Worm (Caenorhabditis elegans) whole organism, mixed stage, embryonic: ENCODE data around the gene ZK1307.1.

Experiments
- M03D4.4 ChIP-seq: sonication (generic microtip); optimal IDR thresholded peaks from 2 replicates; lab custom pipeline; 2017; ENCODE audit warnings: mild to moderate bottlenecking, missing genetic modification characterization, missing compliant biosample characterization
- bed-3 ChIP-seq: fragments of 200-800 bp; sonication (Bioruptor generic); optimal IDR thresholded peaks from 3 replicates; lab custom pipeline; 2018; ENCODE audit warnings: mild to moderate bottlenecking, missing genetic modification characterization, moderate library complexity, missing compliant biosample characterization
- blmp-1 ChIP-seq: fragments of 150-350 bp; optimal IDR thresholded peaks from 2 replicates; lab custom pipeline; 2014; ENCODE audit warnings: missing biosample characterization, missing genetic modification characterization
- ceh-39 ChIP-seq: fragments of 150-350 bp; optimal IDR thresholded peaks from 2 replicates; lab custom pipeline; 2014; ENCODE audit warnings: missing biosample characterization, missing genetic modification characterization
- ceh-43 ChIP-seq: fragments of 200-800 bp; sonication (Bioruptor generic); optimal IDR thresholded peaks from 2 replicates; lab custom pipeline; 2018; ENCODE audit warnings: mild to moderate bottlenecking, missing genetic modification characterization, moderate library complexity, missing compliant biosample characterization
- ceh-83 ChIP-seq: fragments of 200-800 bp; sonication (Bioruptor generic); optimal IDR thresholded peaks from 2 replicates; lab custom pipeline; 2018; ENCODE audit warnings: mild to moderate bottlenecking, missing genetic modification characterization, missing compliant biosample characterization
- ces-1 ChIP-seq: fragments of 150-350 bp; optimal IDR thresholded peaks from 2 replicates; lab custom pipeline; 2014; ENCODE audit warnings: missing biosample characterization, missing genetic modification reagents, missing genetic modification characterization
- cnd-1 ChIP-seq: fragments of 200-800 bp; sonication (Bioruptor generic); optimal IDR thresholded peaks from 2 replicates; lab custom pipeline; 2018; ENCODE audit warnings: mild to moderate bottlenecking, missing genetic modification characterization, missing compliant biosample characterization
- elt-3 ChIP-seq: fragments of 150-350 bp; optimal IDR thresholded peaks from 2 replicates; lab custom pipeline; 2014; ENCODE audit warnings: missing biosample characterization, missing genetic modification characterization
- flh-1 ChIP-seq: fragments of 200-800 bp; sonication (Bioruptor generic); optimal IDR thresholded peaks from 2 replicates; lab custom pipeline; 2018; ENCODE audit warnings: mild to moderate bottlenecking, missing genetic modification characterization, moderate library complexity, missing compliant biosample characterization
- ham-2 ChIP-seq: fragments of 200-800 bp; sonication (Bioruptor generic); optimal IDR thresholded peaks from 2 replicates; lab custom pipeline; 2018; ENCODE audit warnings: mild to moderate bottlenecking, missing genetic modification characterization, missing compliant biosample characterization
- hlh-1 ChIP-seq: fragments of 150-350 bp; optimal IDR thresholded peaks from 2 replicates; lab custom pipeline; 2014; ENCODE audit warnings: missing biosample characterization, missing genetic modification reagents, missing genetic modification characterization
- lin-13 ChIP-seq: fragments of 150-350 bp; optimal IDR thresholded peaks from 2 replicates; lab custom pipeline; 2014; ENCODE audit warnings: missing biosample characterization, missing genetic modification characterization
- lsy-2 ChIP-seq: fragments of 150-350 bp; optimal IDR thresholded peaks from 2 replicates; lab custom pipeline; 2014; ENCODE audit warnings: missing biosample characterization, missing genetic modification characterization
- mab-5 ChIP-seq: fragments of 150-350 bp; optimal IDR thresholded peaks from 2 replicates; lab custom pipeline; 2014; ENCODE audit warnings: missing biosample characterization, missing genetic modification characterization
- mep-1 ChIP-seq: fragments of 150-350 bp; optimal IDR thresholded peaks from 2 replicates; lab custom pipeline; 2017; ENCODE audit warnings: missing biosample characterization, missing genetic modification reagents, missing genetic modification characterization, inconsistent platforms
- nhr-12 ChIP-seq: fragments of 150-350 bp; optimal IDR thresholded peaks from 2 replicates; lab custom pipeline; 2014; ENCODE audit warnings: missing biosample characterization, missing genetic modification characterization
- nhr-2 ChIP-seq: fragments of 150-350 bp; optimal IDR thresholded peaks from 2 replicates; lab custom pipeline; 2014; ENCODE audit warnings: missing biosample characterization, missing genetic modification characterization
- nhr-237 ChIP-seq: fragments of 150-350 bp; optimal IDR thresholded peaks from 2 replicates; lab custom pipeline; 2014; ENCODE audit warnings: missing biosample characterization, missing genetic modification characterization
- nhr-28 ChIP-seq: fragments of 150-350 bp; optimal IDR thresholded peaks from 2 replicates; lab custom pipeline; 2014; ENCODE audit warnings: missing biosample characterization, missing genetic modification characterization
- nhr-76 ChIP-seq: sonication (generic microtip); optimal IDR thresholded peaks from 2 replicates; lab custom pipeline; 2017; ENCODE audit warnings: missing biosample characterization, missing genetic modification characterization
- pha-4 ChIP-seq: fragments of 150-350 bp; optimal IDR thresholded peaks from 2 replicates; lab custom pipeline; 2018; ENCODE audit warnings: missing biosample characterization, missing genetic modification reagents, missing genetic modification characterization
- sem-2 ChIP-seq: fragments of 200-800 bp; sonication (Bioruptor generic); optimal IDR thresholded peaks from 2 replicates; lab custom pipeline; 2018; ENCODE audit warnings: mild to moderate bottlenecking, missing genetic modification characterization, missing compliant biosample characterization
- snpc-4 ChIP-seq: fragments of 150-350 bp; optimal IDR thresholded peaks from 2 replicates; lab custom pipeline; 2014; ENCODE audit warnings: missing biosample characterization, missing genetic modification characterization
- sptf-1 ChIP-seq: sonication (generic microtip); optimal IDR thresholded peaks from 2 replicates; lab custom pipeline; 2017; ENCODE audit warnings: mild to moderate bottlenecking, missing genetic modification characterization, moderate library complexity, missing compliant biosample characterization
- tbx-8 ChIP-seq: fragments of 200-800 bp; sonication (Bioruptor generic); optimal IDR thresholded peaks from 2 replicates; lab custom pipeline; 2018; ENCODE audit warnings: mild to moderate bottlenecking, missing genetic modification characterization, moderate library complexity, missing compliant biosample characterization
- unc-120 ChIP-seq: sonication (generic microtip); optimal IDR thresholded peaks from 2 replicates; lab custom pipeline; 2017; ENCODE audit warnings: missing genetic modification characterization, missing compliant biosample characterization; ENCODE audit not compliant: poor library complexity, severe bottlenecking
- unc-39 ChIP-seq: fragments of 150-350 bp; optimal IDR thresholded peaks from 2 replicates; lab custom pipeline; 2014; ENCODE audit warnings: missing biosample characterization, missing genetic modification characterization
- unc-62 ChIP-seq: fragments of 150-350 bp; optimal IDR thresholded peaks from 2 replicates; lab custom pipeline; 2014; ENCODE audit warnings: missing biosample characterization, missing genetic modification reagents, missing genetic modification characterization
- ztf-11 ChIP-seq: fragments of 150-350 bp; optimal IDR thresholded peaks from 2 replicates; lab custom pipeline; 2014; ENCODE audit warnings: missing biosample characterization, missing genetic modification characterization

The ZK1307.1 gene

ce11 chrII:9617039-9617901 is 38.1 kb downstream of the ZK1307.1 start, which contains the start of gene hal-3:
Gene hal-3 (minus strand): TSS chrII:9617125.
- no peak for TF ChIP-seq tbx-8 (GFP tag; lab: Kevin White, UChicago)
- TF ChIP-seq elt-3, result no peak
- TF ChIP-seq pha-4 (tag; lab: Kevin White, UChicago), result no peak
- no peak for TF ChIP-seq lsy-2
- TF ChIP-seq sptf-1 (tag; lab: Kevin White, UChicago), result peak; percentile 2

- no peak for TF ChIP-seq tbx-8 (GFP tag; lab: Kevin White, UChicago)
- TF ChIP-seq hlh-1 (tag; lab: Kevin White, UChicago), result no peak
- no peak for TF ChIP-seq ces-1
- no peak for TF ChIP-seq sptf-1 (tag; lab: Kevin White, UChicago)
- TF ChIP-seq, all 35 proteins: peak for 0
Measured at ce11 chrII:9614728-9615127, 40.7 kb downstream of the ZK1307.1 start, which contains the start of gene hlh-6. Gene hlh-6 (minus strand): TSS chrII:9614828.

- TF ChIP-seq nhr-237 (tag; lab: Kevin White, UChicago) (no peak), ham-2 (GFP tag; lab: Kevin White, UChicago) (no peak), hlh-1 (tag; lab: Kevin White, UChicago) (no peak), unc-39 (no peak), nhr-2 (no peak), ztf-11 (tag; lab: Kevin White, UChicago) (no peak), blmp-1 (tag; lab: Kevin White, UChicago) (no peak), mab-5 (tag; lab: Kevin White, UChicago) (no peak), pha-4 (tag; lab: Kevin White, UChicago) (no peak), lsy-2 (no peak), ceh-83 (GFP tag; lab: Kevin White, UChicago) (no peak), unc-120 (tag; lab: Kevin White, UChicago) (no peak), tbx-8 (GFP tag; lab: Kevin White, UChicago) (no peak), nhr-12 (tag; lab: Kevin White, UChicago) (no peak)
Measured at ce11 chrII:9611347-9611923, 43.9 kb downstream of the ZK1307.1 start, which contains the start of the genes T15H9.5 and T15H9.4. Gene T15H9.5 (minus strand): TSS chrII:9611447. Gene T15H9.4 (plus strand): TSS chrII:9611873.

ce11 chrII:9609296-9609695 is 46.1 kb downstream of the ZK1307.1 start, which contains the start of gene pap-2:
Gene pap-2 (minus strand): TSS chrII:9609396.
- TF ChIP-seq sem-2, result no peak
- no peak for TF ChIP-seq ham-2 (GFP tag; lab: Kevin White, UChicago)
- no peak for TF ChIP-seq lin-13 (tag; lab: Kevin White, UChicago)
- no peak for TF ChIP-seq lsy-2

- no peak for TF ChIP-seq hlh-1 (tag; lab: Kevin White, UChicago)
- no peak for TF ChIP-seq snpc-4 (tag; lab: Kevin White, UChicago)
- TF ChIP-seq pha-4 (tag; lab: Kevin White, UChicago), result no peak
- TF ChIP-seq bed-3 (GFP tag; lab: Kevin White, UChicago), result no peak
- no peak for TF ChIP-seq sptf-1 (tag; lab: Kevin White, UChicago)
- no peak for TF ChIP-seq nhr-12 (tag; lab: Kevin White, UChicago)
- no peak for TF ChIP-seq sem-2
- TF ChIP-seq mep-1 (tag; lab: Kevin White, UChicago), result no peak
- no peak for TF ChIP-seq ceh-39 (tag; lab: Kevin White, UChicago)
- no peak for TF ChIP-seq lin-13 (tag; lab: Kevin White, UChicago)
Measured at ce11 chrII:9607137-9607536, 48.2 kb downstream of the ZK1307.1 start.

ce11 chrII:9606485-9607036 is 48.8 kb downstream of the ZK1307.1 start:
- TF ChIP-seq nhr-2 (no peak), unc-39 (no peak), ham-2 (GFP tag; lab: Kevin White, UChicago) (no peak), nhr-76 (no peak), nhr-28 (no peak), sem-2 (no peak), M03D4.4 (tag; lab: Kevin White, UChicago) (no peak), ces-1 (no peak), lin-13 (tag; lab: Kevin White, UChicago) (no peak), ceh-43 (GFP tag; lab: Kevin White, UChicago) (no peak), pha-4 (tag; lab: Kevin White, UChicago) (no peak), flh-1 (GFP tag; lab: Kevin White, UChicago) (no peak), bed-3 (GFP tag; lab: Kevin White, UChicago) (no peak), cnd-1 (tag; lab: Kevin White, UChicago) (no peak), snpc-4 (tag; lab: Kevin White, UChicago) (no peak), blmp-1 (tag; lab: Kevin White, UChicago) (no peak), unc-62 (GFP tag; lab: Kevin White, UChicago) (no peak)
